Worm (Caenorhabditis elegans) whole organism, L1 larva: ENCODE results near the gene K09B11.4.

ENCODE experiments used
- aha-1 ChIP-seq: fragments of 150-350 bp; optimal IDR thresholded peaks from 2 replicates; lab custom pipeline; 2014; ENCODE audit warnings: missing biosample characterization, missing genetic modification characterization
- lin-39 ChIP-seq: fragments of 150-350 bp; optimal IDR thresholded peaks from 2 replicates; lab custom pipeline; 2014; ENCODE audit warnings: missing biosample characterization, missing genetic modification reagents, missing genetic modification characterization
- pqm-1 ChIP-seq: sonication (generic microtip); optimal IDR thresholded peaks from 3 replicates; lab custom pipeline; 2017; ENCODE audit warnings: missing biosample characterization, missing genetic modification characterization
- unc-62 ChIP-seq: fragments of 150-350 bp; optimal IDR thresholded peaks from 2 replicates; lab custom pipeline; 2014; ENCODE audit warnings: missing biosample characterization, missing genetic modification reagents, missing genetic modification characterization

DNA sequence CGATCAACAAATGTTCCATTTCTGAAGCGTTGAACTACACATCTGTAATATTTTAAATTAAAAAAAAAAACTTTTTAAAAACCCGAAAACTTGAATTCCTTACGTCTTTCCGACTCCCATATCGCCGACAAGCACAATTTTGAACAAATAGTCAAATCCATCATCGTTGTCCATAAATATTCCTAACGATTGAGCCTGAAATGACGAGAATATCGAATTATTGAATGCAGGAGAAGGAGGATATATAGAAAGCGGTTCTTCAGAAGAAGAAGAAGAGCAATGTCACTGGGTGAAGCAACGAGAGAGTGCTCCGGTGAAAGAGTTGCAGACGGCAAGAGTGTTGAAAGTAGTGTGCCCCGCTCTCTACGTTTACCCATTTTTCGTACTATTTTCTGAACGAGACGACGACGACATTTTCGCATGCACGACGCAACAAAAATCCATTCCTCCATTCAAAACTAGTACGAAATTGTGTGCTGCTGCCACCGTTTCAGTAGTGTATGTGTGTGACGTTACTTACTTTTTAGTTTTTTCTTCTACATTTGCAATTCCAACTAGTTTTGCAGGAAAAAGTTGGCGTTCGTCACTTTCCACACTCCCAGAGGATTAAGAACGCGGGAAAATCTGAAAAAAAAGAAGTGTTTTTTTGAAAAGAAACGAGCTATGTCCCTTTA, 45.4 kb upstream of the K09B11.4 start, which contains the start of gene rab-19:
- TF ChIP-seq lin-39 (tag; lab: Kevin White, UChicago), result no peak
- no peak for TF ChIP-seq pqm-1
- TF ChIP-seq unc-62 (GFP tag; lab: Kevin White, UChicago), result no peak
- TF ChIP-seq aha-1 (tag; lab: Kevin White, UChicago), result no peak
